Fruit fly (Drosophila melanogaster) whole organism, embryonic: Measurements from ENCODE around the gene CG17625.
A peak's percentile ranks its signal among the peaks of the same experiment; 100 is the strongest.

Source experiments
- CG10209 ChIP-seq: fragments of 200-800 bp; sonication (Bioruptor generic); optimal IDR thresholded peaks from 3 replicates; lab custom pipeline; 2017; ENCODE audit warnings: missing biosample characterization, mild to moderate bottlenecking, missing genetic modification characterization, missing genetic modification reagents
- CG10366 ChIP-seq: fragments of 200-800 bp; sonication (Bioruptor generic); IDR thresholded peaks from 2 replicates; pipeline ENCODE4 v1.3.6; 2022; ENCODE audit warnings: missing biosample characterization, missing genetic modification characterization
- CG12391 ChIP-seq: fragments of 200-800 bp; sonication (Bioruptor generic); optimal IDR thresholded peaks from 3 replicates; lab custom pipeline; 2018; ENCODE audit warnings: missing biosample characterization, mild to moderate bottlenecking, missing genetic modification characterization, moderate library complexity
- CG14441 ChIP-seq: fragments of 200-800 bp; sonication (Bioruptor generic); IDR thresholded peaks from 2 replicates; pipeline ENCODE4 v1.3.6; 2022; ENCODE audit warnings: missing biosample characterization, missing genetic modification characterization
- CG15011 ChIP-seq: fragments of 200-800 bp; sonication (Bioruptor generic); optimal IDR thresholded peaks from 3 replicates; lab custom pipeline; 2018; ENCODE audit warnings: missing biosample characterization, mild to moderate bottlenecking, missing genetic modification characterization
- CG16815 ChIP-seq: fragments of 200-800 bp; sonication (Bioruptor generic); optimal IDR thresholded peaks from 3 replicates; lab custom pipeline; 2017; ENCODE audit warnings: missing biosample characterization, mild to moderate bottlenecking, missing genetic modification characterization
- CG16863 ChIP-seq: fragments of 200-800 bp; sonication (Bioruptor generic); optimal IDR thresholded peaks from 3 replicates; lab custom pipeline; 2016; ENCODE audit warnings: missing biosample characterization, missing genetic modification characterization
- CG17385 ChIP-seq: fragments of 200-800 bp; sonication (Bioruptor generic); optimal IDR thresholded peaks from 3 replicates; lab custom pipeline; 2018; ENCODE audit warnings: missing biosample characterization, mild to moderate bottlenecking, missing genetic modification characterization
- CG18476 ChIP-seq: fragments of 200-800 bp; sonication (Bioruptor generic); optimal IDR thresholded peaks from 2 replicates; lab custom pipeline; 2016; ENCODE audit warnings: missing biosample characterization, mild to moderate bottlenecking, missing genetic modification characterization
- CG2120 ChIP-seq: fragments of 200-800 bp; sonication (Bioruptor generic); optimal IDR thresholded peaks from 3 replicates; lab custom pipeline; 2016; ENCODE audit warnings: missing biosample characterization, missing genetic modification characterization
- CG2202 ChIP-seq: fragments of 200-800 bp; sonication (Bioruptor generic); optimal IDR thresholded peaks from 2 replicates; lab custom pipeline; 2018; ENCODE audit warnings: missing biosample characterization, mild to moderate bottlenecking, missing genetic modification characterization
- CG31224 ChIP-seq: fragments of 200-800 bp; sonication (Bioruptor generic); IDR thresholded peaks from 2 replicates; pipeline ENCODE4 v1.3.6; 2022; ENCODE audit warnings: missing biosample characterization, missing genetic modification characterization
- CG32772 ChIP-seq: fragments of 200-800 bp; sonication (Bioruptor generic); IDR thresholded peaks from 2 replicates; pipeline ENCODE4 v1.3.6; 2022; ENCODE audit warnings: missing biosample characterization, missing genetic modification characterization
- CG33557 ChIP-seq: fragments of 200-800 bp; sonication (Bioruptor generic); optimal IDR thresholded peaks from 2 replicates; lab custom pipeline; 2019; ENCODE audit warnings: missing biosample characterization, mild to moderate bottlenecking, missing genetic modification characterization, moderate library complexity
- CG42726 ChIP-seq: fragments of 200-800 bp; sonication (Bioruptor generic); IDR thresholded peaks from 2 replicates; pipeline ENCODE4 v1.3.6; 2022; ENCODE audit warnings: missing biosample characterization, missing genetic modification characterization; ENCODE audit not compliant: partially characterized antibody
- CG4424 ChIP-seq: fragments of 200-800 bp; sonication (Bioruptor generic); optimal IDR thresholded peaks from 3 replicates; lab custom pipeline; 2016; ENCODE audit warnings: missing biosample characterization, missing genetic modification characterization
- D ChIP-seq, 2 experiments: fragments of 200-800 bp in 1 of 2; fragments of >200 bp in 1 of 2; sonication (Bioruptor generic) in 1 of 2; optimal IDR thresholded peaks; 2 replicates in 1 of 2; 3 replicates in 1 of 2; lab custom pipeline; 2017; ENCODE audit warnings: mild to moderate bottlenecking in 1 of 2, missing biosample characterization in 1 of 2, missing genetic modification characterization in 1 of 2, missing genetic modification reagents in 1 of 2
- Dip2 ChIP-seq: fragments of 200-800 bp; sonication (Bioruptor generic); IDR thresholded peaks from 2 replicates; pipeline ENCODE4 v1.3.6; 2022; ENCODE audit warnings: missing biosample characterization, missing genetic modification characterization
- Dref ChIP-seq: fragments of 200-800 bp; sonication (Bioruptor generic); IDR thresholded peaks from 2 replicates; pipeline ENCODE4 v1.3.6; 2022; ENCODE audit warnings: missing biosample characterization, missing genetic modification characterization
- Fer1 ChIP-seq: fragments of 200-800 bp; sonication (Bioruptor generic); optimal IDR thresholded peaks from 2 replicates; lab custom pipeline; 2017; ENCODE audit warnings: missing biosample characterization, mild to moderate bottlenecking, missing genetic modification characterization
- Hsf ChIP-seq: fragments of 200-800 bp; sonication (Bioruptor generic); optimal IDR thresholded peaks from 3 replicates; lab custom pipeline; 2016; ENCODE audit warnings: missing biosample characterization, missing genetic modification characterization
- MESR4 ChIP-seq: fragments of 200-800 bp; sonication (Bioruptor generic); optimal IDR thresholded peaks from 2 replicates; lab custom pipeline; 2018; ENCODE audit warnings: missing biosample characterization, mild to moderate bottlenecking, missing genetic modification characterization, moderate library complexity
- Med ChIP-seq: fragments of 200-800 bp; sonication (Bioruptor generic); peaks from one replicate; lab custom pipeline; 2016; ENCODE audit warnings: missing biosample characterization, missing genetic modification characterization, mild to moderate bottlenecking, inconsistent platforms, moderate library complexity
- Myb ChIP-seq: fragments of 200-800 bp; sonication (Bioruptor generic); optimal IDR thresholded peaks from 2 replicates; lab custom pipeline; 2016; ENCODE audit warnings: missing biosample characterization, missing genetic modification characterization
- Nf-YC ChIP-seq: fragments of 200-800 bp; optimal IDR thresholded peaks from 3 replicates; lab custom pipeline; 2019; ENCODE audit warnings: missing biosample characterization, mild to moderate bottlenecking, missing genetic modification characterization, moderate library complexity
- Sox102F ChIP-seq: fragments of 200-800 bp; sonication (Bioruptor generic); optimal IDR thresholded peaks from 2 replicates; lab custom pipeline; 2018; ENCODE audit warnings: missing biosample characterization, mild to moderate bottlenecking, missing genetic modification characterization, moderate library complexity
- aop ChIP-seq: fragments of 200-800 bp; sonication (Bioruptor generic); IDR thresholded peaks from 2 replicates; pipeline ENCODE4 v1.3.6; 2022; ENCODE audit warnings: missing biosample characterization, missing genetic modification characterization
- ap ChIP-seq: fragments of 200-800 bp; sonication (Bioruptor generic); IDR thresholded peaks from 2 replicates; pipeline ENCODE4 v1.3.6; 2022; ENCODE audit warnings: missing biosample characterization, missing genetic modification characterization
- chm ChIP-seq: fragments of 200-800 bp; sonication (Bioruptor generic); IDR thresholded peaks from 2 replicates; pipeline ENCODE4 v1.3.6; 2022; ENCODE audit warnings: missing biosample characterization, missing genetic modification characterization
- crp ChIP-seq, 2 experiments: fragments of 200-800 bp; sonication (Bioruptor generic); optimal IDR thresholded peaks; 2 replicates in 1 of 2; 3 replicates in 1 of 2; lab custom pipeline; 2017; ENCODE audit warnings: missing biosample characterization in 2 of 2, missing genetic modification characterization in 2 of 2, mild to moderate bottlenecking in 1 of 2, moderate library complexity in 1 of 2
- cwo ChIP-seq: fragments of 200-800 bp; sonication (Bioruptor generic); optimal IDR thresholded peaks from 3 replicates; lab custom pipeline; 2017; ENCODE audit warnings: missing biosample characterization, missing genetic modification characterization, mild to moderate bottlenecking, moderate library complexity, missing genetic modification reagents
- disco-r ChIP-seq: fragments of 200-800 bp; sonication (Bioruptor generic); optimal IDR thresholded peaks from 2 replicates; lab custom pipeline; 2016; ENCODE audit warnings: missing biosample characterization, missing genetic modification characterization
- dm ChIP-seq: fragments of 200-800 bp; sonication (Bioruptor generic); optimal IDR thresholded peaks from 3 replicates; lab custom pipeline; 2016; ENCODE audit warnings: missing biosample characterization, missing genetic modification characterization
- dpn ChIP-seq, 2 experiments: fragments of 200-800 bp; sonication (Bioruptor generic); optimal IDR thresholded peaks; 3 replicates each; lab custom pipeline; 2016; ENCODE audit warnings: missing biosample characterization in 2 of 2, missing genetic modification characterization in 2 of 2
- eyg ChIP-seq: fragments of 200-800 bp; sonication (Bioruptor generic); optimal IDR thresholded peaks from 3 replicates; lab custom pipeline; 2016; ENCODE audit warnings: missing biosample characterization, missing genetic modification characterization
- gem ChIP-seq: fragments of 200-800 bp; sonication (Bioruptor generic); optimal IDR thresholded peaks from 2 replicates; lab custom pipeline; 2019; ENCODE audit warnings: missing biosample characterization, mild to moderate bottlenecking, missing genetic modification characterization, moderate library complexity
- kah ChIP-seq: fragments of 200-800 bp; sonication (Bioruptor generic); optimal IDR thresholded peaks from 2 replicates; lab custom pipeline; 2018; ENCODE audit warnings: missing biosample characterization, mild to moderate bottlenecking, missing genetic modification characterization
- kay ChIP-seq: fragments of 200-800 bp; sonication (Bioruptor generic); optimal IDR thresholded peaks from 2 replicates; lab custom pipeline; 2016; ENCODE audit warnings: missing biosample characterization, missing genetic modification characterization
- kni ChIP-seq: fragments of 200-800 bp; sonication (Bioruptor generic); optimal IDR thresholded peaks from 3 replicates; lab custom pipeline; 2017; ENCODE audit warnings: mild to moderate bottlenecking, missing biosample characterization, missing genetic modification reagents, missing genetic modification characterization
- lbe ChIP-seq: fragments of 200-800 bp; sonication (Bioruptor generic); optimal IDR thresholded peaks from 2 replicates; lab custom pipeline; 2016; ENCODE audit warnings: missing biosample characterization, mild to moderate bottlenecking, missing genetic modification characterization
- lilli ChIP-seq: fragments of 200-800 bp; sonication (Bioruptor generic); optimal IDR thresholded peaks from 3 replicates; lab custom pipeline; 2016; ENCODE audit warnings: missing biosample characterization, missing genetic modification characterization
- mam ChIP-seq: fragments of 200-800 bp; sonication (Bioruptor generic); optimal IDR thresholded peaks from 3 replicates; lab custom pipeline; 2016; ENCODE audit warnings: missing biosample characterization, missing genetic modification characterization
- mirr ChIP-seq: fragments of 200-800 bp; sonication (Bioruptor generic); optimal IDR thresholded peaks from 3 replicates; lab custom pipeline; 2018; ENCODE audit warnings: missing biosample characterization, mild to moderate bottlenecking, missing genetic modification characterization
- nmo ChIP-seq: fragments of 200-800 bp; sonication (Bioruptor generic); optimal IDR thresholded peaks from 2 replicates; lab custom pipeline; 2018; ENCODE audit warnings: missing biosample characterization, mild to moderate bottlenecking, missing genetic modification characterization, moderate library complexity
- pita ChIP-seq: fragments of 200-800 bp; sonication (Bioruptor generic); optimal IDR thresholded peaks from 2 replicates; lab custom pipeline; 2017; ENCODE audit warnings: missing biosample characterization, mild to moderate bottlenecking, missing genetic modification characterization
- tap ChIP-seq: fragments of 200-800 bp; optimal IDR thresholded peaks from 3 replicates; lab custom pipeline; 2019; ENCODE audit warnings: missing biosample characterization, mild to moderate bottlenecking, missing genetic modification characterization, moderate library complexity
- tll ChIP-seq, 2 experiments: fragments of 200-800 bp in 1 of 2; fragments of >200 bp in 1 of 2; sonication (Bioruptor generic) in 1 of 2; optimal IDR thresholded peaks; 2 replicates each; lab custom pipeline; 2017 to 2019; ENCODE audit warnings: missing biosample characterization in 2 of 2, missing genetic modification characterization in 2 of 2, mild to moderate bottlenecking in 1 of 2, moderate library complexity in 1 of 2
- zf30C ChIP-seq: fragments of 200-800 bp; sonication (Bioruptor generic); optimal IDR thresholded peaks from 3 replicates; lab custom pipeline; 2018; ENCODE audit warnings: missing biosample characterization, mild to moderate bottlenecking, missing genetic modification characterization

Gene CG17625

dm6 chr3R:22724149-22724973 lies 37.7 kb downstream of the CG17625 start, which contains the start of gene Irp-1A (continued):
- TF ChIP-seq CG4424 (GFP tag; lab: Kevin White, UChicago) (peak; percentile 74), nmo (GFP tag; lab: Kevin White, UChicago) (peak; percentile 82), Nf-YC (peak; percentile 63), mirr (GFP tag; lab: Kevin White, UChicago) (peak; percentile 43), kni (GFP tag; lab: Kevin White, UChicago) (no peak), CG18476 (GFP tag; lab: Kevin White, UChicago) (peak; percentile 18), chm (no peak), CG14441 (GFP tag; lab: Robert Waterston, UW) (peak; percentile 64), kah (GFP tag; lab: Kevin White, UChicago) (peak; percentile 13), CG17385 (GFP tag; lab: Kevin White, UChicago) (peak; percentile 73), Dref (GFP tag; lab: Robert Waterston, UW) (peak; percentile 81), eyg (GFP tag; lab: Kevin White, UChicago) (no peak), crp (GFP tag; optimal IDR thresholded peaks at IDR 0.05; lab: Kevin White, UChicago) (peak in 1 of 2 experiments; percentile 7), Med (GFP tag; lab: Kevin White, UChicago) (peak; percentile 82), pita (GFP tag; lab: Kevin White, UChicago) (no peak), dm (GFP tag; lab: Kevin White, UChicago) (peak; percentile 35), tap (peak; percentile 77), CG15011 (GFP tag; lab: Kevin White, UChicago) (peak; percentile 40), CG16863 (GFP tag; lab: Kevin White, UChicago) (peak; percentile 22), CG42726 (GFP tag; lab: Robert Waterston, UW) (peak; percentile 22; the same call in 1 of the 2 replicates), lbe (GFP tag; lab: Kevin White, UChicago) (peak; percentile 56), CG10366 (peak; percentile 65), D (optimal IDR thresholded peaks at IDR 0.05; lab: Kevin White, UChicago) (no peak), D (GFP tag; optimal IDR thresholded peaks at IDR 0.05; lab: Kevin White, UChicago) (peak; percentile 33), dpn (GFP tag; optimal IDR thresholded peaks at IDR 0.05; lab: Kevin White, UChicago) (peak; percentile 51 to 69), CG2202 (tag; lab: Kevin White, UChicago) (peak; percentile 39), CG33557 (peak; percentile 66), Fer1 (GFP tag; lab: Kevin White, UChicago) (peak; percentile 76), kay (GFP tag; lab: Kevin White, UChicago) (peak; percentile 64), Sox102F (GFP tag; lab: Kevin White, UChicago) (peak; percentile 80), zf30C (GFP tag; lab: Kevin White, UChicago) (peak; percentile 96), lilli (GFP tag; lab: Kevin White, UChicago) (peak; percentile 73), cwo (GFP tag; lab: Kevin White, UChicago) (peak; percentile 60), aop (GFP tag; lab: Robert Waterston, UW) (no peak), CG31224 (GFP tag; lab: Robert Waterston, UW) (peak; percentile 53; the same call in 1 of the 2 replicates), Hsf (GFP tag; lab: Kevin White, UChicago) (peak; percentile 49), CG12391 (peak; percentile 91), MESR4 (peak; percentile 62), CG2120 (GFP tag; lab: Kevin White, UChicago) (peak; percentile 78), disco-r (GFP tag; lab: Kevin White, UChicago) (no peak), CG10209 (GFP tag; lab: Kevin White, UChicago) (peak; percentile 71), Dip2 (GFP tag; lab: Robert Waterston, UW) (no peak), CG32772 (peak; percentile 64), gem (tag; lab: Kevin White, UChicago) (peak; percentile 90), mam (GFP tag; lab: Kevin White, UChicago) (peak; percentile 58), CG16815 (peak; percentile 12), tll (GFP tag; optimal IDR thresholded peaks at IDR 0.05; lab: Kevin White, UChicago) (no peak), Myb (peak; percentile 41), ap (GFP tag; lab: Robert Waterston, UW) (peak; percentile 58)
